Worm (Caenorhabditis elegans): ENCODE measurements around the gene mlc-5.

DNA sequence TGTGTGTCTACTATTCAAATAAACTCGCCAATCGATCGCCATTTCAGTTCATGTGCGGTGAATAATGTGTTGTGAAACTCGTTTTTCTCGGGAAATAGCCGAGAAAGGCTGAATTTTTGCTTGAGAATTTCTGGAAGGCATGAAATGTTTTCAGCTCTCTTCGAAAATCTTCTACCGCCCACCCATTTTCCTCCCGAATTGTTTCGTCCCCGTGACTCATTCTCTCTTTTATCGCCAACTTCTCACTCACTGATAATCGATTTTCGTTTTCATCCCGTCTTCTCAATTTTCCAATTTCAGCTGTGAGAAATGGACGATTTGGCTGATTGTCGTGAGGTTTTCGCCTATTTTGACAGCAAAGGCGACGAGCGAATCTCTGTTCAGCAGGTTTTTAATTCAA, at the start of gene mlc-5:
- TF ChIP-seq nhr-12 (tag; optimal IDR thresholded peaks at IDR 0.05) (no peak), jun-1 (tag; optimal IDR thresholded peaks at IDR 0.05) (no peak), aly-2 (tag; optimal IDR thresholded peaks at IDR 0.05) (no peak), ama-1 (optimal IDR thresholded peaks at IDR 0.05) (no peak), zag-1 (tag; optimal IDR thresholded peaks at IDR 0.05) (no peak), nfya-1 (tag; optimal IDR thresholded peaks at IDR 0.05; ENCODE audit: insufficient read depth) (no peak), nhr-28 (tag; optimal IDR thresholded peaks at IDR 0.05) (no peak), pqm-1 (tag; optimal IDR thresholded peaks at IDR 0.05) (no peak), unc-62 (GFP tag; optimal IDR thresholded peaks at IDR 0.05) (no peak), snpc-4 (tag; optimal IDR thresholded peaks at IDR 0.05) (no peak), elt-2 (tag; optimal IDR thresholded peaks at IDR 0.05) (no peak), ztf-11 (tag; optimal IDR thresholded peaks at IDR 0.05) (no peak)

Measured in whole organism, L3 larva.